Worm (Caenorhabditis elegans) whole organism, L2 larva: ENCODE measurements around the gene hrpf-2.

Experiments used
- C34F6.9 ChIP-seq: fragments of 150-350 bp; optimal IDR thresholded peaks from 2 replicates; lab custom pipeline; 2014; ENCODE audit warnings: missing biosample characterization, missing genetic modification characterization
- F13H6.1 ChIP-seq: sonication (generic microtip); optimal IDR thresholded peaks from 2 replicates; lab custom pipeline; 2016; ENCODE audit warnings: missing genetic modification characterization, missing compliant biosample characterization
- R02D3.7 ChIP-seq: fragments of 150-350 bp; optimal IDR thresholded peaks from 2 replicates; lab custom pipeline; 2014; ENCODE audit warnings: missing biosample characterization, missing genetic modification characterization
- Y55F3AM.14 ChIP-seq: fragments of 200-800 bp; sonication (Bioruptor generic); optimal IDR thresholded peaks from 2 replicates; lab custom pipeline; 2018; ENCODE audit warnings: mild to moderate bottlenecking, missing genetic modification characterization, missing compliant biosample characterization
- ZK546.5 ChIP-seq: sonication (generic microtip); optimal IDR thresholded peaks from 2 replicates; lab custom pipeline; 2017; ENCODE audit warnings: missing biosample characterization, missing genetic modification characterization
- alr-1 ChIP-seq: fragments of 150-350 bp; optimal IDR thresholded peaks from 2 replicates; lab custom pipeline; 2014; ENCODE audit warnings: missing biosample characterization, missing genetic modification characterization
- aly-2 ChIP-seq: fragments of 150-350 bp; optimal IDR thresholded peaks from 2 replicates; lab custom pipeline; 2014; ENCODE audit warnings: missing biosample characterization, missing genetic modification characterization
- ama-1 ChIP-seq: fragments of 150-350 bp; optimal IDR thresholded peaks from 2 replicates; lab custom pipeline; 2018; ENCODE audit warnings: inconsistent platforms
- blmp-1 ChIP-seq: sonication (generic microtip); optimal IDR thresholded peaks from 2 replicates; lab custom pipeline; 2017; ENCODE audit warnings: missing genetic modification characterization, mild to moderate bottlenecking, missing compliant biosample characterization, antibody characterized with exemption, moderate library complexity; ENCODE audit not compliant: insufficient read depth
- ceh-16 ChIP-seq: fragments of 150-350 bp; optimal IDR thresholded peaks from 2 replicates; lab custom pipeline; 2014; ENCODE audit warnings: missing biosample characterization, missing genetic modification characterization
- ceh-82 ChIP-seq: fragments of 150-350 bp; optimal IDR thresholded peaks from 2 replicates; lab custom pipeline; 2014; ENCODE audit warnings: missing biosample characterization, missing genetic modification characterization
- crh-2 ChIP-seq: sonication (generic microtip); optimal IDR thresholded peaks from 2 replicates; lab custom pipeline; 2017; ENCODE audit warnings: missing biosample characterization, missing genetic modification characterization
- dmd-4 ChIP-seq: sonication (generic microtip); optimal IDR thresholded peaks from 2 replicates; lab custom pipeline; 2017; ENCODE audit warnings: missing biosample characterization, missing genetic modification characterization
- egl-27 ChIP-seq: sonication (generic microtip); optimal IDR thresholded peaks from 3 replicates; lab custom pipeline; 2017; ENCODE audit warnings: missing biosample characterization, missing genetic modification reagents, missing genetic modification characterization
- elt-1 ChIP-seq: fragments of 150-350 bp; optimal IDR thresholded peaks from 2 replicates; lab custom pipeline; 2014; ENCODE audit warnings: missing biosample characterization, missing genetic modification characterization
- elt-3 ChIP-seq: sonication (generic microtip); optimal IDR thresholded peaks from 2 replicates; lab custom pipeline; 2017; ENCODE audit warnings: missing biosample characterization, missing genetic modification characterization
- fos-1 ChIP-seq: fragments of 150-350 bp; optimal IDR thresholded peaks from 2 replicates; lab custom pipeline; 2014; ENCODE audit warnings: missing biosample characterization, missing genetic modification characterization
- gmeb-1 ChIP-seq: fragments of 150-350 bp; optimal IDR thresholded peaks from 2 replicates; lab custom pipeline; 2014; ENCODE audit warnings: missing biosample characterization, missing genetic modification characterization
- lin-11 ChIP-seq: fragments of 150-350 bp; sonication (generic microtip); optimal IDR thresholded peaks from 2 replicates; lab custom pipeline; 2014; ENCODE audit warnings: missing biosample characterization, missing genetic modification characterization, inconsistent platforms, mixed read lengths
- lin-13 ChIP-seq: fragments of 150-350 bp; optimal IDR thresholded peaks from 2 replicates; lab custom pipeline; 2014; ENCODE audit warnings: missing biosample characterization, missing genetic modification reagents, missing genetic modification characterization
- lin-39 ChIP-seq: fragments of 150-350 bp; optimal IDR thresholded peaks from 2 replicates; lab custom pipeline; 2014; ENCODE audit warnings: missing biosample characterization, missing genetic modification reagents, missing genetic modification characterization
- lsy-2 ChIP-seq, 2 experiments: fragments of 150-350 bp in 1 of 2; sonication (generic microtip) in 1 of 2; optimal IDR thresholded peaks; 2 replicates each; lab custom pipeline; 2014 to 2017; ENCODE audit warnings: missing biosample characterization in 2 of 2, missing genetic modification characterization in 2 of 2
- mab-5 ChIP-seq: fragments of 150-350 bp; optimal IDR thresholded peaks from 2 replicates; lab custom pipeline; 2014; ENCODE audit warnings: missing biosample characterization, missing genetic modification characterization
- mbf-1 ChIP-seq: sonication (generic microtip); optimal IDR thresholded peaks from 2 replicates; lab custom pipeline; 2017; ENCODE audit warnings: missing biosample characterization, missing genetic modification characterization
- mdl-1 ChIP-seq, 2 experiments: fragments of 150-350 bp in 1 of 2; sonication (generic microtip) in 1 of 2; optimal IDR thresholded peaks; 2 replicates each; lab custom pipeline; 2017; ENCODE audit warnings: missing biosample characterization in 2 of 2, missing genetic modification characterization in 2 of 2
- nhr-10 ChIP-seq: sonication (generic microtip); optimal IDR thresholded peaks from 2 replicates; lab custom pipeline; 2017; ENCODE audit warnings: missing biosample characterization, missing genetic modification characterization
- nhr-11 ChIP-seq: fragments of 150-350 bp; optimal IDR thresholded peaks from 2 replicates; lab custom pipeline; 2014; ENCODE audit warnings: missing biosample characterization, missing genetic modification characterization
- nhr-12 ChIP-seq: fragments of 150-350 bp; optimal IDR thresholded peaks from 2 replicates; lab custom pipeline; 2014; ENCODE audit warnings: missing biosample characterization, missing genetic modification characterization
- nhr-129 ChIP-seq: fragments of 150-350 bp; optimal IDR thresholded peaks from 2 replicates; lab custom pipeline; 2014; ENCODE audit warnings: missing biosample characterization, missing genetic modification characterization
- nhr-21 ChIP-seq: fragments of 150-350 bp; optimal IDR thresholded peaks from 2 replicates; lab custom pipeline; 2014; ENCODE audit warnings: missing biosample characterization, missing genetic modification characterization
- nhr-23 ChIP-seq: fragments of 150-350 bp; optimal IDR thresholded peaks from 2 replicates; lab custom pipeline; 2014; ENCODE audit warnings: missing biosample characterization, missing genetic modification reagents, missing genetic modification characterization
- nhr-237 ChIP-seq: fragments of 150-350 bp; optimal IDR thresholded peaks from 2 replicates; lab custom pipeline; 2014; ENCODE audit warnings: missing biosample characterization, missing genetic modification characterization
- nhr-25 ChIP-seq: fragments of 150-350 bp; sonication (generic microtip); optimal IDR thresholded peaks from 3 replicates; lab custom pipeline; 2014; ENCODE audit warnings: missing biosample characterization, missing genetic modification characterization
- nhr-6 ChIP-seq: fragments of 150-350 bp; optimal IDR thresholded peaks from 2 replicates; lab custom pipeline; 2014; ENCODE audit warnings: missing biosample characterization, missing genetic modification characterization
- nhr-77 ChIP-seq: fragments of 150-350 bp; optimal IDR thresholded peaks from 2 replicates; lab custom pipeline; 2014; ENCODE audit warnings: missing biosample characterization, missing genetic modification characterization
- peb-1 ChIP-seq: fragments of 150-350 bp; optimal IDR thresholded peaks from 2 replicates; lab custom pipeline; 2014; ENCODE audit warnings: missing biosample characterization, missing genetic modification characterization
- sem-4 ChIP-seq: fragments of 150-350 bp; optimal IDR thresholded peaks from 2 replicates; lab custom pipeline; 2014; ENCODE audit warnings: missing biosample characterization, missing genetic modification reagents, missing genetic modification characterization
- skn-1 ChIP-seq: sonication (generic microtip); optimal IDR thresholded peaks from 2 replicates; lab custom pipeline; 2017; ENCODE audit warnings: missing biosample characterization, missing genetic modification characterization
- sma-3 ChIP-seq: sonication (generic microtip); optimal IDR thresholded peaks from 2 replicates; lab custom pipeline; 2016; ENCODE audit warnings: missing genetic modification reagents, missing genetic modification characterization, missing compliant biosample characterization
- sma-9 ChIP-seq, 2 experiments: fragments of 150-350 bp in 1 of 2; sonication (generic microtip) in 1 of 2; optimal IDR thresholded peaks; 2 replicates each; lab custom pipeline; 2014 to 2016; ENCODE audit warnings: missing genetic modification characterization in 2 of 2, mild to moderate bottlenecking in 1 of 2, missing biosample characterization in 1 of 2, missing compliant biosample characterization in 1 of 2, missing genetic modification reagents in 1 of 2, moderate library complexity in 1 of 2
- snpc-4 ChIP-seq: fragments of 150-350 bp; optimal IDR thresholded peaks from 2 replicates; lab custom pipeline; 2014; ENCODE audit warnings: missing biosample characterization, missing genetic modification characterization
- unc-39 ChIP-seq: fragments of 150-350 bp; optimal IDR thresholded peaks from 2 replicates; lab custom pipeline; 2014; ENCODE audit warnings: missing biosample characterization, missing genetic modification characterization
- unc-55 ChIP-seq: fragments of 150-350 bp; sonication (generic microtip); optimal IDR thresholded peaks from 3 replicates; lab custom pipeline; 2014; ENCODE audit warnings: missing biosample characterization, missing genetic modification reagents, missing genetic modification characterization
- unc-62 ChIP-seq: fragments of 150-350 bp; optimal IDR thresholded peaks from 2 replicates; lab custom pipeline; 2014; ENCODE audit warnings: missing biosample characterization, missing genetic modification reagents, missing genetic modification characterization
- zag-1 ChIP-seq: fragments of 150-350 bp; optimal IDR thresholded peaks from 2 replicates; lab custom pipeline; 2014; ENCODE audit warnings: missing biosample characterization, missing genetic modification characterization
- ztf-1 ChIP-seq: fragments of 200-800 bp; sonication (Bioruptor generic); conservative IDR thresholded peaks from 2 replicates; pipeline ENCODE4 v1.3.6; 2022; ENCODE audit warnings: missing genetic modification characterization, missing compliant biosample characterization
- ztf-11 ChIP-seq: sonication (generic microtip); optimal IDR thresholded peaks from 2 replicates; lab custom pipeline; 2017; ENCODE audit warnings: missing biosample characterization, missing genetic modification characterization
- ztf-4 ChIP-seq: fragments of 150-350 bp; optimal IDR thresholded peaks from 2 replicates; lab custom pipeline; 2014; ENCODE audit warnings: missing biosample characterization, missing genetic modification characterization

Gene hrpf-2

ce11 chrIV:6417612-6418011, 41.3 kb upstream of the hrpf-2 start:
- no peak for TF ChIP-seq zag-1 (tag; lab: Kevin White, UChicago)
- no peak for TF ChIP-seq nhr-6
- no peak for TF ChIP-seq sma-3 (GFP tag; lab: Kevin White, UChicago)
- TF ChIP-seq crh-2 (tag; lab: Kevin White, UChicago) = no peak
- no peak for TF ChIP-seq elt-1 (tag; lab: Kevin White, UChicago)
- TF ChIP-seq ama-1 = no peak
- no peak for TF ChIP-seq ztf-4 (tag; lab: Kevin White, UChicago)
- no peak for TF ChIP-seq nhr-23
- TF ChIP-seq ztf-1 (GFP tag; lab: Robert Waterston, UW) = no peak
- no peak for TF ChIP-seq nhr-129 (tag; lab: Kevin White, UChicago)

- TF ChIP-seq blmp-1 (tag; lab: Kevin White, UChicago) (no peak), ama-1 (no peak), mdl-1 (tag; optimal IDR thresholded peaks at IDR 0.05; lab: Kevin White, UChicago) (no peak), nhr-11 (no peak), dmd-4 (tag; lab: Kevin White, UChicago) (no peak), skn-1 (tag; lab: Kevin White, UChicago) (no peak), unc-62 (no peak), nhr-23 (no peak), nhr-12 (tag; lab: Kevin White, UChicago) (no peak), C34F6.9 (tag; lab: Kevin White, UChicago) (no peak), sma-9 (GFP tag; optimal IDR thresholded peaks at IDR 0.05; lab: Kevin White, UChicago) (no peak), sma-9 (tag; optimal IDR thresholded peaks at IDR 0.05; lab: Kevin White, UChicago) (no peak)
These were observed 40.2 kb upstream of the hrpf-2 start, which contains the start of gene Y73B6BL.22 for ce11 chrIV:6416553-6416952. Gene Y73B6BL.22, minus strand, starts transcription at chrIV:6416653.

ce11 chrIV:6415149-6415548, 38.8 kb upstream of the hrpf-2 start, which contains the start of gene exos-2:
Gene exos-2, plus strand, starts transcription at chrIV:6415478.
- TF ChIP-seq skn-1 (tag; lab: Kevin White, UChicago) = no peak
- no peak for TF ChIP-seq dmd-4 (tag; lab: Kevin White, UChicago)
- TF ChIP-seq lin-13 = no peak
- peak; percentile 69 for TF ChIP-seq sma-9 (GFP tag; optimal IDR thresholded peaks at IDR 0.05; lab: Kevin White, UChicago)
- TF ChIP-seq sma-9 (tag; optimal IDR thresholded peaks at IDR 0.05; lab: Kevin White, UChicago) = no peak
- no peak for TF ChIP-seq alr-1 (tag; lab: Kevin White, UChicago)
- TF ChIP-seq ama-1 = no peak
- TF ChIP-seq fos-1 (tag; lab: Kevin White, UChicago) = no peak
- TF ChIP-seq nhr-237 = no peak
- no peak for TF ChIP-seq peb-1
- TF ChIP-seq snpc-4 (tag; lab: Kevin White, UChicago) = peak; percentile 11
- peak; percentile 83 for TF ChIP-seq unc-55 (GFP tag; lab: Kevin White, UChicago)
- no peak for TF ChIP-seq nhr-12 (tag; lab: Kevin White, UChicago)
- TF ChIP-seq lin-11 (tag; lab: Kevin White, UChicago) = peak; percentile 1
- TF ChIP-seq nhr-129 (tag; lab: Kevin White, UChicago) = peak; percentile 73
- peak; percentile 2 for TF ChIP-seq F13H6.1 (tag; lab: Kevin White, UChicago)
- TF ChIP-seq sma-3 (GFP tag; lab: Kevin White, UChicago) = peak; percentile 29
- no peak for TF ChIP-seq ztf-11 (tag; lab: Kevin White, UChicago)
- peak; percentile 37 for TF ChIP-seq nhr-6
- no peak for TF ChIP-seq nhr-25
- TF ChIP-seq sem-4 (tag; lab: Kevin White, UChicago) = no peak
- no peak for TF ChIP-seq aly-2 (tag; lab: Kevin White, UChicago)
- TF ChIP-seq nhr-23 = no peak
- no peak for TF ChIP-seq egl-27 (tag; lab: Kevin White, UChicago)
- no peak for TF ChIP-seq Y55F3AM.14 (GFP tag; lab: Kevin White, UChicago)
- no peak for TF ChIP-seq lsy-2 (tag; optimal IDR thresholded peaks at IDR 0.05; lab: Kevin White, UChicago)
- TF ChIP-seq unc-39 (tag; lab: Kevin White, UChicago) = no peak
- TF ChIP-seq ztf-1 (GFP tag; lab: Robert Waterston, UW) = no peak
- no peak for TF ChIP-seq nhr-10 (tag; lab: Kevin White, UChicago)
- TF ChIP-seq ZK546.5 (tag; lab: Kevin White, UChicago) = peak; percentile 14
- no peak for TF ChIP-seq ztf-4 (tag; lab: Kevin White, UChicago)
- no peak for TF ChIP-seq elt-3 (tag; lab: Kevin White, UChicago)
- TF ChIP-seq C34F6.9 (tag; lab: Kevin White, UChicago) = peak; percentile 60
- no peak for TF ChIP-seq mbf-1
- TF ChIP-seq ceh-16 (tag; lab: Kevin White, UChicago) = no peak
- no peak for TF ChIP-seq zag-1 (tag; lab: Kevin White, UChicago)
- TF ChIP-seq nhr-77 = no peak
- TF ChIP-seq lin-39 (tag; lab: Kevin White, UChicago) = no peak
- TF ChIP-seq R02D3.7 = peak; percentile 99
- no peak for TF ChIP-seq mab-5
- peak; percentile 61 for TF ChIP-seq crh-2 (tag; lab: Kevin White, UChicago)
- peak; percentile 39 for TF ChIP-seq nhr-21
- no peak for TF ChIP-seq mdl-1 (tag; optimal IDR thresholded peaks at IDR 0.05; lab: Kevin White, UChicago)
- no peak for TF ChIP-seq nhr-11
- no peak for TF ChIP-seq ceh-82 (tag; lab: Kevin White, UChicago)
- no peak for TF ChIP-seq blmp-1 (tag; lab: Kevin White, UChicago)
- TF ChIP-seq gmeb-1 (tag; lab: Kevin White, UChicago) = peak; percentile 96
- no peak for TF ChIP-seq elt-1 (tag; lab: Kevin White, UChicago)
